Worm (Caenorhabditis elegans) whole organism, L2 larva: ENCODE measurements around the gene acdh-12.

Source experiments
- C34F6.9 ChIP-seq: fragments of 150-350 bp; optimal IDR thresholded peaks from 2 replicates; lab custom pipeline; 2014; ENCODE audit warnings: missing biosample characterization, missing genetic modification characterization
- F13H6.1 ChIP-seq: sonication (generic microtip); optimal IDR thresholded peaks from 2 replicates; lab custom pipeline; 2016; ENCODE audit warnings: missing genetic modification characterization, missing compliant biosample characterization
- R02D3.7 ChIP-seq: fragments of 150-350 bp; optimal IDR thresholded peaks from 2 replicates; lab custom pipeline; 2014; ENCODE audit warnings: missing biosample characterization, missing genetic modification characterization
- Y55F3AM.14 ChIP-seq: fragments of 200-800 bp; sonication (Bioruptor generic); optimal IDR thresholded peaks from 2 replicates; lab custom pipeline; 2018; ENCODE audit warnings: mild to moderate bottlenecking, missing genetic modification characterization, missing compliant biosample characterization
- alr-1 ChIP-seq: fragments of 150-350 bp; optimal IDR thresholded peaks from 2 replicates; lab custom pipeline; 2014; ENCODE audit warnings: missing biosample characterization, missing genetic modification characterization
- aly-2 ChIP-seq: fragments of 150-350 bp; optimal IDR thresholded peaks from 2 replicates; lab custom pipeline; 2014; ENCODE audit warnings: missing biosample characterization, missing genetic modification characterization
- ama-1 ChIP-seq: fragments of 150-350 bp; optimal IDR thresholded peaks from 2 replicates; lab custom pipeline; 2018; ENCODE audit warnings: inconsistent platforms
- blmp-1 ChIP-seq: sonication (generic microtip); optimal IDR thresholded peaks from 2 replicates; lab custom pipeline; 2017; ENCODE audit warnings: missing genetic modification characterization, mild to moderate bottlenecking, missing compliant biosample characterization, antibody characterized with exemption, moderate library complexity; ENCODE audit not compliant: insufficient read depth
- ceh-16 ChIP-seq: fragments of 150-350 bp; optimal IDR thresholded peaks from 2 replicates; lab custom pipeline; 2014; ENCODE audit warnings: missing biosample characterization, missing genetic modification characterization
- ceh-82 ChIP-seq: fragments of 150-350 bp; optimal IDR thresholded peaks from 2 replicates; lab custom pipeline; 2014; ENCODE audit warnings: missing biosample characterization, missing genetic modification characterization
- crh-2 ChIP-seq: sonication (generic microtip); optimal IDR thresholded peaks from 2 replicates; lab custom pipeline; 2017; ENCODE audit warnings: missing biosample characterization, missing genetic modification characterization
- dmd-4 ChIP-seq: sonication (generic microtip); optimal IDR thresholded peaks from 2 replicates; lab custom pipeline; 2017; ENCODE audit warnings: missing biosample characterization, missing genetic modification characterization
- egl-27 ChIP-seq: sonication (generic microtip); optimal IDR thresholded peaks from 3 replicates; lab custom pipeline; 2017; ENCODE audit warnings: missing biosample characterization, missing genetic modification reagents, missing genetic modification characterization
- elt-1 ChIP-seq: fragments of 150-350 bp; optimal IDR thresholded peaks from 2 replicates; lab custom pipeline; 2014; ENCODE audit warnings: missing biosample characterization, missing genetic modification characterization
- fos-1 ChIP-seq: fragments of 150-350 bp; optimal IDR thresholded peaks from 2 replicates; lab custom pipeline; 2014; ENCODE audit warnings: missing biosample characterization, missing genetic modification characterization
- gmeb-1 ChIP-seq: fragments of 150-350 bp; optimal IDR thresholded peaks from 2 replicates; lab custom pipeline; 2014; ENCODE audit warnings: missing biosample characterization, missing genetic modification characterization
- lin-11 ChIP-seq: fragments of 150-350 bp; sonication (generic microtip); optimal IDR thresholded peaks from 2 replicates; lab custom pipeline; 2014; ENCODE audit warnings: missing biosample characterization, missing genetic modification characterization, inconsistent platforms, mixed read lengths
- lin-13 ChIP-seq: fragments of 150-350 bp; optimal IDR thresholded peaks from 2 replicates; lab custom pipeline; 2014; ENCODE audit warnings: missing biosample characterization, missing genetic modification reagents, missing genetic modification characterization
- lin-39 ChIP-seq: fragments of 150-350 bp; optimal IDR thresholded peaks from 2 replicates; lab custom pipeline; 2014; ENCODE audit warnings: missing biosample characterization, missing genetic modification reagents, missing genetic modification characterization
- lsy-2 ChIP-seq, 2 experiments: fragments of 150-350 bp in 1 of 2; sonication (generic microtip) in 1 of 2; optimal IDR thresholded peaks; 2 replicates each; lab custom pipeline; 2014 to 2017; ENCODE audit warnings: missing biosample characterization in 2 of 2, missing genetic modification characterization in 2 of 2
- mab-5 ChIP-seq: fragments of 150-350 bp; optimal IDR thresholded peaks from 2 replicates; lab custom pipeline; 2014; ENCODE audit warnings: missing biosample characterization, missing genetic modification characterization
- mbf-1 ChIP-seq: sonication (generic microtip); optimal IDR thresholded peaks from 2 replicates; lab custom pipeline; 2017; ENCODE audit warnings: missing biosample characterization, missing genetic modification characterization
- mdl-1 ChIP-seq, 2 experiments: fragments of 150-350 bp in 1 of 2; sonication (generic microtip) in 1 of 2; optimal IDR thresholded peaks; 2 replicates each; lab custom pipeline; 2017; ENCODE audit warnings: missing biosample characterization in 2 of 2, missing genetic modification characterization in 2 of 2
- nhr-11 ChIP-seq: fragments of 150-350 bp; optimal IDR thresholded peaks from 2 replicates; lab custom pipeline; 2014; ENCODE audit warnings: missing biosample characterization, missing genetic modification characterization
- nhr-12 ChIP-seq: fragments of 150-350 bp; optimal IDR thresholded peaks from 2 replicates; lab custom pipeline; 2014; ENCODE audit warnings: missing biosample characterization, missing genetic modification characterization
- nhr-129 ChIP-seq: fragments of 150-350 bp; optimal IDR thresholded peaks from 2 replicates; lab custom pipeline; 2014; ENCODE audit warnings: missing biosample characterization, missing genetic modification characterization
- nhr-21 ChIP-seq: fragments of 150-350 bp; optimal IDR thresholded peaks from 2 replicates; lab custom pipeline; 2014; ENCODE audit warnings: missing biosample characterization, missing genetic modification characterization
- nhr-237 ChIP-seq: fragments of 150-350 bp; optimal IDR thresholded peaks from 2 replicates; lab custom pipeline; 2014; ENCODE audit warnings: missing biosample characterization, missing genetic modification characterization
- nhr-25 ChIP-seq: fragments of 150-350 bp; sonication (generic microtip); optimal IDR thresholded peaks from 3 replicates; lab custom pipeline; 2014; ENCODE audit warnings: missing biosample characterization, missing genetic modification characterization
- nhr-6 ChIP-seq: fragments of 150-350 bp; optimal IDR thresholded peaks from 2 replicates; lab custom pipeline; 2014; ENCODE audit warnings: missing biosample characterization, missing genetic modification characterization
- nhr-77 ChIP-seq: fragments of 150-350 bp; optimal IDR thresholded peaks from 2 replicates; lab custom pipeline; 2014; ENCODE audit warnings: missing biosample characterization, missing genetic modification characterization
- sem-4 ChIP-seq: fragments of 150-350 bp; optimal IDR thresholded peaks from 2 replicates; lab custom pipeline; 2014; ENCODE audit warnings: missing biosample characterization, missing genetic modification reagents, missing genetic modification characterization
- skn-1 ChIP-seq: sonication (generic microtip); optimal IDR thresholded peaks from 2 replicates; lab custom pipeline; 2017; ENCODE audit warnings: missing biosample characterization, missing genetic modification characterization
- sma-3 ChIP-seq: sonication (generic microtip); optimal IDR thresholded peaks from 2 replicates; lab custom pipeline; 2016; ENCODE audit warnings: missing genetic modification reagents, missing genetic modification characterization, missing compliant biosample characterization
- sma-9 ChIP-seq, 2 experiments: fragments of 150-350 bp in 1 of 2; sonication (generic microtip) in 1 of 2; optimal IDR thresholded peaks; 2 replicates each; lab custom pipeline; 2014 to 2016; ENCODE audit warnings: missing genetic modification characterization in 2 of 2, mild to moderate bottlenecking in 1 of 2, missing biosample characterization in 1 of 2, missing compliant biosample characterization in 1 of 2, missing genetic modification reagents in 1 of 2, moderate library complexity in 1 of 2
- snpc-4 ChIP-seq: fragments of 150-350 bp; optimal IDR thresholded peaks from 2 replicates; lab custom pipeline; 2014; ENCODE audit warnings: missing biosample characterization, missing genetic modification characterization
- unc-39 ChIP-seq: fragments of 150-350 bp; optimal IDR thresholded peaks from 2 replicates; lab custom pipeline; 2014; ENCODE audit warnings: missing biosample characterization, missing genetic modification characterization
- unc-55 ChIP-seq: fragments of 150-350 bp; sonication (generic microtip); optimal IDR thresholded peaks from 3 replicates; lab custom pipeline; 2014; ENCODE audit warnings: missing biosample characterization, missing genetic modification reagents, missing genetic modification characterization
- unc-62 ChIP-seq: fragments of 150-350 bp; optimal IDR thresholded peaks from 2 replicates; lab custom pipeline; 2014; ENCODE audit warnings: missing biosample characterization, missing genetic modification reagents, missing genetic modification characterization
- zag-1 ChIP-seq: fragments of 150-350 bp; optimal IDR thresholded peaks from 2 replicates; lab custom pipeline; 2014; ENCODE audit warnings: missing biosample characterization, missing genetic modification characterization
- ztf-11 ChIP-seq: sonication (generic microtip); optimal IDR thresholded peaks from 2 replicates; lab custom pipeline; 2017; ENCODE audit warnings: missing biosample characterization, missing genetic modification characterization
- ztf-4 ChIP-seq: fragments of 150-350 bp; optimal IDR thresholded peaks from 2 replicates; lab custom pipeline; 2014; ENCODE audit warnings: missing biosample characterization, missing genetic modification characterization

Gene acdh-12

ce11 chrII:7205388-7205787 is 9.9 kb upstream of the acdh-12 start, which contains the start of gene srd-59:
Gene srd-59 (plus strand): TSS chrII:7205688.
- TF ChIP-seq elt-1 (no peak), mab-5 (no peak), unc-55 (GFP tag; lab: Kevin White, UChicago) (no peak), nhr-21 (tag; lab: Kevin White, UChicago) (no peak), sem-4 (no peak), lin-39 (tag; lab: Kevin White, UChicago) (no peak), skn-1 (no peak), aly-2 (no peak), dmd-4 (tag; lab: Kevin White, UChicago) (no peak), unc-62 (no peak), ama-1 (no peak), R02D3.7 (tag; lab: Kevin White, UChicago) (no peak)

- no peak for TF ChIP-seq C34F6.9 (tag; lab: Kevin White, UChicago)
Observed at ce11 chrII:7204951-7205350, 9.5 kb upstream of the acdh-12 start, which contains the start of gene srd-58. Gene srd-58 (minus strand): TSS chrII:7205051.

- no peak for TF ChIP-seq nhr-12
- TF ChIP-seq nhr-129, result no peak
Observed at ce11 chrII:7203110-7203509, 7.7 kb upstream of the acdh-12 start, which contains the start of gene srd-56. Gene srd-56 (minus strand): TSS chrII:7203210.

DNA sequence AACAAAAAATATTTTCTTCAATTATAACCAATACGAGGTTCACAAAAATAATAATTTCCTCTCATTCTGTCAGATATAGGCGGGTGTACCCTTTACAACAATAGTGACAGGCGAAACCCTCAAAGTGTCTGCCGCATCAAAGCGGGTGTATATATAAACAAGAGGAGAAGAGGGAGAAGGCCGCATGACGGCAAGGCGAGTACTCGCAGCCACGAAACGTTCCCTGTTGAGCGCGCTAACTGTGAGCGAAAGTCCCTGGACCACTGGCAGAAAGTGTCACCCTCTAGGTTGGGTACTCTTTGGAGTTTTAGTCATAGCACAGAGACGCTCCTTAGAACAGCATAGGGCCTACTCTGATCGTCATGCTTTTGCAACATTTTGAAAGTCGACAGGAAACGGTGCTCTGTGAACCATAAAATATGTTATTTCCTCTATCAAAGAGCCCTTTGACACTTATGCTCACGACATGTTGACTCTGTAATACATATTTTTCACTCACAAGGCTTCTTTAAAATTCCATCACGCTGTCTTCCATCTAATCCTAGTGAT is 4.7 kb upstream of the acdh-12 start, which contains the start of gene pcrg-1:
Gene pcrg-1, plus strand, starts transcription at position 499 of the 549 bp plus-strand sequence.
- TF ChIP-seq mab-5, result peak; percentile 9
- TF ChIP-seq nhr-129, result peak; percentile 76
- peak; percentile 67 for TF ChIP-seq lin-13 (GFP tag; lab: Kevin White, UChicago)
- peak; percentile 9 for TF ChIP-seq blmp-1 (tag; lab: Kevin White, UChicago)
- TF ChIP-seq sma-9 (GFP tag; optimal IDR thresholded peaks at IDR 0.05; lab: Kevin White, UChicago), result peak; percentile 94
- TF ChIP-seq sma-9 (tag; optimal IDR thresholded peaks at IDR 0.05; lab: Kevin White, UChicago), result no peak
- TF ChIP-seq lin-11, result peak; percentile 55
- TF ChIP-seq Y55F3AM.14, result peak; percentile 87
- TF ChIP-seq sma-3 (GFP tag; lab: Kevin White, UChicago), result peak; percentile 86
- TF ChIP-seq crh-2 (tag; lab: Kevin White, UChicago), result peak; percentile 44
- no peak for TF ChIP-seq unc-39 (tag; lab: Kevin White, UChicago)
- TF ChIP-seq nhr-77 (tag; lab: Kevin White, UChicago), result peak; percentile 8
- TF ChIP-seq skn-1, result no peak
- TF ChIP-seq ztf-4 (tag; lab: Kevin White, UChicago), result peak; percentile 75
- TF ChIP-seq C34F6.9 (tag; lab: Kevin White, UChicago), result peak; percentile 64
- peak; percentile 15 for TF ChIP-seq fos-1
- no peak for TF ChIP-seq aly-2
- peak; percentile 78 for TF ChIP-seq nhr-21 (tag; lab: Kevin White, UChicago)
- TF ChIP-seq egl-27, result peak; percentile 60
- TF ChIP-seq F13H6.1, result peak; percentile 74
- no peak for TF ChIP-seq alr-1 (tag; lab: Kevin White, UChicago)
- no peak for TF ChIP-seq nhr-237 (tag; lab: Kevin White, UChicago)
- TF ChIP-seq unc-55 (GFP tag; lab: Kevin White, UChicago), result peak; percentile 61
- TF ChIP-seq snpc-4 (tag; lab: Kevin White, UChicago), result peak; percentile 99
- peak; percentile 55 to 79 for TF ChIP-seq lsy-2 (tag; optimal IDR thresholded peaks at IDR 0.05; lab: Kevin White, UChicago)
- no peak for TF ChIP-seq ztf-11
- TF ChIP-seq gmeb-1 (tag; lab: Kevin White, UChicago), result peak; percentile 72
- no peak for TF ChIP-seq nhr-6 (tag; lab: Kevin White, UChicago)
- TF ChIP-seq mdl-1 (tag; optimal IDR thresholded peaks at IDR 0.05; lab: Kevin White, UChicago), result peak in 1 of 2 experiments; percentile 8

- TF ChIP-seq alr-1 (tag; lab: Kevin White, UChicago) (no peak), ceh-82 (no peak), nhr-237 (tag; lab: Kevin White, UChicago) (no peak), skn-1 (no peak), nhr-25 (tag; lab: Kevin White, UChicago) (no peak), nhr-11 (tag; lab: Kevin White, UChicago) (no peak), lsy-2 (tag; optimal IDR thresholded peaks at IDR 0.05; lab: Kevin White, UChicago) (no peak), gmeb-1 (tag; lab: Kevin White, UChicago) (no peak), unc-62 (no peak), ceh-16 (tag; lab: Kevin White, UChicago) (no peak), mbf-1 (tag; lab: Kevin White, UChicago) (no peak), zag-1 (tag; lab: Kevin White, UChicago) (no peak), nhr-12 (no peak)
- TF ChIP-seq, all 48 proteins: peak for 0
Observed at ce11 chrII:7199308-7199707, 3.9 kb upstream of the acdh-12 start, which contains the start of gene E04F6.6. Gene E04F6.6 (minus strand): TSS chrII:7199565.
